Worm (Caenorhabditis elegans) whole organism, L4 larva: ENCODE results near the gene F54H5.5.

Source experiments
- ZK546.5 ChIP-seq, 2 experiments: sonication (generic microtip); optimal IDR thresholded peaks; 2 replicates each; lab custom pipeline; 2017; ENCODE audit warnings: missing biosample characterization in 2 of 2, missing genetic modification characterization in 2 of 2
- ama-1 ChIP-seq: fragments of 150-350 bp; optimal IDR thresholded peaks from 2 replicates; lab custom pipeline; 2014; ENCODE audit warnings: inconsistent platforms, mixed read lengths
- dpl-1 ChIP-seq: fragments of 150-350 bp; optimal IDR thresholded peaks from 2 replicates; lab custom pipeline; 2014; ENCODE audit warnings: missing biosample characterization, missing genetic modification reagents, missing genetic modification characterization
- dve-1 ChIP-seq: sonication (generic microtip); optimal IDR thresholded peaks from 2 replicates; lab custom pipeline; 2017; ENCODE audit warnings: antibody characterized with exemption, mild to moderate bottlenecking, missing genetic modification characterization, missing compliant biosample characterization; ENCODE audit not compliant: insufficient read depth
- nhr-28 ChIP-seq: fragments of 150-350 bp; optimal IDR thresholded peaks from 2 replicates; lab custom pipeline; 2014; ENCODE audit warnings: missing biosample characterization, missing genetic modification characterization
- spr-3 ChIP-seq: fragments of 200-800 bp; sonication (Bioruptor generic); optimal IDR thresholded peaks from 2 replicates; lab custom pipeline; 2018; ENCODE audit warnings: mild to moderate bottlenecking, missing genetic modification characterization, missing compliant biosample characterization
- tag-97 ChIP-seq: fragments of 200-800 bp; sonication (Bioruptor generic); IDR thresholded peaks from 2 replicates; pipeline ENCODE4 v1.3.6; 2022; ENCODE audit warnings: missing genetic modification characterization, missing compliant biosample characterization
- ztf-11 ChIP-seq: fragments of 150-350 bp; optimal IDR thresholded peaks from 2 replicates; lab custom pipeline; 2014; ENCODE audit warnings: missing biosample characterization, missing genetic modification characterization

DNA sequence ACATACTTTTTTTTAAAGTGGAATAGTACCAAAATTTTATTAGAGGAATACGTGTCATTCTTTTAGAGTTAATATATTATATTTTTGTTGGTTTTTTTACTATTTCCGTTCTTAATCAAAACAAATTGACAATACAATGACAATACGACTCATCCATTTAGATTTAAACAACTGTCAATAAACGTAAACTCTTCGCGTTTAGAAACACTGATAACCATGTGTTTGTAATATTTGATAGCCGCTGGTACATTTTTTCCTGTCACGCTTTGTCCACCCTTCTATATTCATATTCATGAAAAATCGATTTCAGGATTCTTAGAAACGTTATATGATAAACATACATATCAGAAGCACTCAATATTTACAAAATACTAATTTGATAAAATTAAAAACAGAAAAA is 36.7 kb upstream of the F54H5.5 start:
- TF ChIP-seq ZK546.5 (tag; optimal IDR thresholded peaks at IDR 0.05; lab: Kevin White, UChicago) (no peak), spr-3 (no peak), tag-97 (no peak), dve-1 (tag; lab: Kevin White, UChicago) (peak; percentile 52), ztf-11 (tag; lab: Kevin White, UChicago) (no peak), dpl-1 (GFP tag; lab: Kevin White, UChicago) (no peak), ama-1 (lab: Kevin White, UChicago) (no peak), nhr-28 (tag; lab: Kevin White, UChicago) (no peak)
